Worm (Caenorhabditis elegans): ENCODE data around the gene wrb-1.

DNA sequence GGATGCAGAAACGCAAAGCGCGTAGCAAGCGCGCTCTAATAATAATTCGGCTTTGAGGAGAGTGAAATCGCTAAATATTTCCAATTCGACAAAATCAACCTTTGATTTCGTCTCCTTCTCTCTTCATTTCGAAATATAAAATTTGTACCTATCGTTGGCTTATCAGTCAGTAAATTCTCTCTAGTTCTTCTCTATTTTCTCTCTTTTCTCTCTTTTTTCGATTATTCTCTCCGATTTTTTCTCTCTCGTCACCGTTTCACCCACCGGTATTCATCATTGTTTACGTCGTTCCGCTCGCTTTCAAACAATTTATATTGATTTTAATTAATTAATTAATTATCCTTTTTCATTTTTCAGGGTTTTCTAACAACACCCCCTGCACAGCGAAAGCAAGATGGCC is 40.0 kb upstream of the wrb-1 start, which contains the start of gene cmd-1:
- TF ChIP-seq nhr-237 (tag; optimal IDR thresholded peaks at IDR 0.05) = no peak
- no peak for TF ChIP-seq attf-4 (tag; optimal IDR thresholded peaks at IDR 0.05)
- TF ChIP-seq lir-3 (tag; optimal IDR thresholded peaks at IDR 0.05) = no peak
- TF ChIP-seq unc-62 (GFP tag; optimal IDR thresholded peaks at IDR 0.05 in 1 of 2) = no peak
- no peak for TF ChIP-seq unc-62 (tag; optimal IDR thresholded peaks at IDR 0.05)
- TF ChIP-seq pqm-1 (tag; optimal IDR thresholded peaks at IDR 0.05) = peak; percentile 36
- TF ChIP-seq skn-1 (tag; optimal IDR thresholded peaks at IDR 0.05) = no peak
- no peak for TF ChIP-seq nhr-76 (tag; optimal IDR thresholded peaks at IDR 0.05)
- TF ChIP-seq egl-27 (tag; optimal IDR thresholded peaks at IDR 0.05) = no peak
- TF ChIP-seq lsy-2 (tag; optimal IDR thresholded peaks at IDR 0.05) = peak in 1 of 2 experiments; percentile 31
